Fruit fly (Drosophila melanogaster) Kc167 (cell line): ENCODE measurements around the gene Nemp.

Experiments
- Myc ChIP-seq: fragments of >200 bp; optimal IDR thresholded peaks from 2 replicates; lab custom pipeline; 2017; ENCODE audit warnings: missing external identifiers
- Sin3A ChIP-seq: fragments of >200 bp; optimal IDR thresholded peaks from 2 replicates; lab custom pipeline; 2018; ENCODE audit warnings: missing external identifiers
- h ChIP-seq: fragments of >200 bp; optimal IDR thresholded peaks from 3 replicates; lab custom pipeline; 2018; ENCODE audit warnings: missing external identifiers
- insv ChIP-seq: fragments of >200 bp; optimal IDR thresholded peaks from 3 replicates; lab custom pipeline; 2018; ENCODE audit warnings: missing external identifiers
- psq ChIP-seq: fragments of >200 bp; optimal IDR thresholded peaks from 2 replicates; lab custom pipeline; 2017; ENCODE audit warnings: missing external identifiers
- ttk ChIP-seq: sonication (Bioruptor generic); optimal IDR thresholded peaks from 2 replicates; lab custom pipeline; 2017; ENCODE audit warnings: missing external identifiers

- TF ChIP-seq psq (lab: Kevin White, UChicago): no peak
- TF ChIP-seq Sin3A (lab: Kevin White, UChicago): no peak
- TF ChIP-seq h (lab: Kevin White, UChicago): no peak
- no peak for TF ChIP-seq ttk (lab: Kevin White, UChicago)
- TF ChIP-seq insv (lab: Kevin White, UChicago): no peak
- no peak for TF ChIP-seq Myc (lab: Kevin White, UChicago)
Observed at dm6 chrX:16621462-16621861, 33.4 kb downstream of the Nemp start, which contains the start of gene CG9782.
